Fruit fly (Drosophila melanogaster): ENCODE results near the gene p38a.
A peak's percentile ranks its signal among the peaks of the same experiment; 100 is the strongest.

p38a gene

dm6 chr3R:24112320-24113069 lies 39.6 kb downstream of the p38a start, which contains the start of gene CG13605 (continued):
- TF ChIP-seq hkb (optimal IDR thresholded peaks at IDR 0.05) (no peak), hkb (GFP tag; IDR thresholded peaks at IDR 0.05) (peak; percentile 81), CG2678 (tag; optimal IDR thresholded peaks at IDR 0.05) (peak; percentile 87), Lim3 (GFP tag; IDR thresholded peaks at IDR 0.05) (no peak), CG1602 (GFP tag; optimal IDR thresholded peaks at IDR 0.05) (peak; percentile 27), B-H1 (GFP tag; IDR thresholded peaks at IDR 0.05) (peak; percentile 59; the same call in 2 of the 3 replicates), TFAM (GFP tag; optimal IDR thresholded peaks at IDR 0.05) (no peak), fd102C (GFP tag; optimal IDR thresholded peaks at IDR 0.05) (no peak), pum (GFP tag; optimal IDR thresholded peaks at IDR 0.05) (peak; percentile 44), lmd (GFP tag; IDR thresholded peaks at IDR 0.05) (peak; percentile 76), CG3065 (GFP tag; optimal IDR thresholded peaks at IDR 0.05) (peak; percentile 3), CG9609 (GFP tag; optimal IDR thresholded peaks at IDR 0.05) (peak; percentile 53), ara (GFP tag; IDR thresholded peaks at IDR 0.05) (peak; percentile 44; the same call in 1 of the 2 replicates), MBD-R2 (GFP tag; IDR thresholded peaks at IDR 0.05) (peak; percentile 48; the same call in 1 of the 2 replicates), Deaf1 (tag; optimal IDR thresholded peaks at IDR 0.05) (peak; percentile 47), CG11560 (tag; IDR thresholded peaks at IDR 0.05) (no peak), ttk (GFP tag; IDR thresholded peaks at IDR 0.05) (peak; percentile 27; the same call in 1 of the 2 replicates), CG31365 (tag; optimal IDR thresholded peaks at IDR 0.05) (no peak), kni (GFP tag; optimal IDR thresholded peaks at IDR 0.05) (no peak), her (GFP tag; optimal IDR thresholded peaks at IDR 0.05) (peak; percentile 54), CG6791 (GFP tag; IDR thresholded peaks at IDR 0.05; ENCODE audit: partially characterized antibody) (peak; percentile 48; the same call in 2 of the 3 replicates), CG5180 (GFP tag; optimal IDR thresholded peaks at IDR 0.05) (peak; percentile 31), Elba2 (GFP tag; optimal IDR thresholded peaks at IDR 0.05) (no peak), Jarid2 (GFP tag; optimal IDR thresholded peaks at IDR 0.05) (peak; percentile 53), mirr (GFP tag; optimal IDR thresholded peaks at IDR 0.05) (peak; percentile 6), eve (GFP tag; optimal IDR thresholded peaks at IDR 0.05) (no peak), CG30431 (GFP tag; optimal IDR thresholded peaks at IDR 0.05) (peak; percentile 30), az2 (GFP tag; optimal IDR thresholded peaks at IDR 0.05) (peak; percentile 75), Hr3 (GFP tag; optimal IDR thresholded peaks at IDR 0.05) (peak; percentile 61), Spps (tag; optimal IDR thresholded peaks at IDR 0.05) (peak; percentile 19), Bdp1 (GFP tag; optimal IDR thresholded peaks at IDR 0.05) (peak; percentile 97), HLH54F (GFP tag; optimal IDR thresholded peaks at IDR 0.05) (peak; percentile 53), Blimp-1 (GFP tag; optimal IDR thresholded peaks at IDR 0.05) (peak; percentile 72), pzg (GFP tag; optimal IDR thresholded peaks at IDR 0.05) (peak; percentile 63), CG14965 (GFP tag; optimal IDR thresholded peaks at IDR 0.05; ENCODE audit: borderline replicate concordance) (no peak), CG6254 (GFP tag; optimal IDR thresholded peaks at IDR 0.05) (peak; percentile 77), inv (GFP tag; IDR thresholded peaks at IDR 0.05; ENCODE audit: partially characterized antibody) (no peak), slou (GFP tag; optimal IDR thresholded peaks at IDR 0.05) (peak; percentile 64), zf30C (GFP tag; optimal IDR thresholded peaks at IDR 0.05) (no peak), HmgD (GFP tag; optimal IDR thresholded peaks at IDR 0.05) (no peak), z (GFP tag; IDR thresholded peaks at IDR 0.05) (no peak), CG32532 (GFP tag; IDR thresholded peaks at IDR 0.05) (peak; percentile 89), NC2β (GFP tag; optimal IDR thresholded peaks at IDR 0.05) (peak; percentile 39), Eip74EF (GFP tag; optimal IDR thresholded peaks at IDR 0.05) (peak in 1 of 2 experiments; percentile 69), Antp (GFP tag; optimal IDR thresholded peaks at IDR 0.05) (peak; percentile 59), Lhr (GFP tag; optimal IDR thresholded peaks at IDR 0.05) (peak; percentile 45), maf-S (GFP tag; optimal IDR thresholded peaks at IDR 0.05) (peak; percentile 57), CG8089 (GFP tag; optimal IDR thresholded peaks at IDR 0.05) (no peak), CG12071 (GFP tag; optimal IDR thresholded peaks at IDR 0.05) (peak; percentile 70)
